Worm (Caenorhabditis elegans) whole organism, mixed stage, embryonic: ENCODE measurements around the gene Y50D4C.6.

Source experiments
- ceh-83 ChIP-seq: fragments of 200-800 bp; sonication (Bioruptor generic); optimal IDR thresholded peaks from 2 replicates; lab custom pipeline; 2018; ENCODE audit warnings: mild to moderate bottlenecking, missing genetic modification characterization, missing compliant biosample characterization
- elt-1 ChIP-seq: sonication (generic microtip); optimal IDR thresholded peaks from 2 replicates; lab custom pipeline; 2017; ENCODE audit warnings: missing genetic modification characterization, mild to moderate bottlenecking, missing compliant biosample characterization, antibody characterized with exemption, moderate library complexity, borderline replicate concordance; ENCODE audit not compliant: insufficient read depth
- flh-1 ChIP-seq: fragments of 200-800 bp; sonication (Bioruptor generic); optimal IDR thresholded peaks from 2 replicates; lab custom pipeline; 2018; ENCODE audit warnings: mild to moderate bottlenecking, missing genetic modification characterization, moderate library complexity, missing compliant biosample characterization
- hlh-1 ChIP-seq: fragments of 150-350 bp; optimal IDR thresholded peaks from 2 replicates; lab custom pipeline; 2014; ENCODE audit warnings: missing biosample characterization, missing genetic modification reagents, missing genetic modification characterization
- lin-13 ChIP-seq: fragments of 150-350 bp; optimal IDR thresholded peaks from 2 replicates; lab custom pipeline; 2014; ENCODE audit warnings: missing biosample characterization, missing genetic modification characterization
- lsy-2 ChIP-seq: fragments of 150-350 bp; optimal IDR thresholded peaks from 2 replicates; lab custom pipeline; 2014; ENCODE audit warnings: missing biosample characterization, missing genetic modification characterization
- nhr-12 ChIP-seq: fragments of 150-350 bp; optimal IDR thresholded peaks from 2 replicates; lab custom pipeline; 2014; ENCODE audit warnings: missing biosample characterization, missing genetic modification characterization
- snpc-4 ChIP-seq: fragments of 150-350 bp; optimal IDR thresholded peaks from 2 replicates; lab custom pipeline; 2014; ENCODE audit warnings: missing biosample characterization, missing genetic modification characterization
- sptf-1 ChIP-seq: sonication (generic microtip); optimal IDR thresholded peaks from 2 replicates; lab custom pipeline; 2017; ENCODE audit warnings: mild to moderate bottlenecking, missing genetic modification characterization, moderate library complexity, missing compliant biosample characterization
- unc-62 ChIP-seq: fragments of 150-350 bp; optimal IDR thresholded peaks from 2 replicates; lab custom pipeline; 2014; ENCODE audit warnings: missing biosample characterization, missing genetic modification reagents, missing genetic modification characterization

ce11 chrV:949760-950159 lies at the start of gene Y50D4C.6:
- TF ChIP-seq unc-62 (GFP tag; lab: Kevin White, UChicago) = no peak
- no peak for TF ChIP-seq snpc-4 (tag; lab: Kevin White, UChicago)
- TF ChIP-seq lin-13 (tag; lab: Kevin White, UChicago) = no peak
- no peak for TF ChIP-seq flh-1 (GFP tag; lab: Kevin White, UChicago)
- TF ChIP-seq nhr-12 (tag; lab: Kevin White, UChicago) = no peak
- no peak for TF ChIP-seq elt-1 (tag; lab: Kevin White, UChicago)
- TF ChIP-seq ceh-83 (GFP tag; lab: Kevin White, UChicago) = no peak
- TF ChIP-seq lsy-2 (tag; lab: Kevin White, UChicago) = no peak
- no peak for TF ChIP-seq hlh-1 (tag; lab: Kevin White, UChicago)
- no peak for TF ChIP-seq sptf-1 (tag; lab: Kevin White, UChicago)
